Fruit fly (Drosophila melanogaster): ENCODE results near the gene t-cup.

Gene t-cup

dm6 chr2L:12535637-12536038, 38.5 kb upstream of the t-cup start:
- TF ChIP-seq NK7.1 (GFP tag; optimal IDR thresholded peaks at IDR 0.05) (no peak), vfl (GFP tag; optimal IDR thresholded peaks at IDR 0.05) (no peak), fd64A (GFP tag; optimal IDR thresholded peaks at IDR 0.05) (peak; percentile 83), CTCF (GFP tag; optimal IDR thresholded peaks at IDR 0.05) (peak; percentile 53), CG6683 (GFP tag; optimal IDR thresholded peaks at IDR 0.05) (peak; percentile 62), Hr39 (optimal IDR thresholded peaks at IDR 0.05) (no peak), CG11723 (GFP tag; optimal IDR thresholded peaks at IDR 0.05) (peak; percentile 42), CG2116 (GFP tag; optimal IDR thresholded peaks at IDR 0.05) (no peak), CG14860 (GFP tag; IDR thresholded peaks at IDR 0.05; ENCODE audit: partially characterized antibody) (no peak), esg (GFP tag; conservative IDR thresholded peaks at IDR 0.05) (no peak), sob (GFP tag; IDR thresholded peaks at IDR 0.05) (0 out of 2 replicates have a peak, but pooled peaks have one; percentile 27), D19B (GFP tag; optimal IDR thresholded peaks at IDR 0.05) (peak; percentile 38), C15 (GFP tag; IDR thresholded peaks at IDR 0.05) (no peak), ERR (GFP tag; optimal IDR thresholded peaks at IDR 0.05) (no peak), CG10274 (GFP tag; optimal IDR thresholded peaks at IDR 0.05) (peak; percentile 59), CG4820 (GFP tag; optimal IDR thresholded peaks at IDR 0.05) (peak; percentile 21), lilli (GFP tag; optimal IDR thresholded peaks at IDR 0.05) (peak; percentile 37), CG16779 (GFP tag; IDR thresholded peaks at IDR 0.05) (peak; percentile 55; the same call in 1 of the 2 replicates), CG6175 (GFP tag; IDR thresholded peaks at IDR 0.05) (peak; percentile 64; the same call in 1 of the 3 replicates), ac (GFP tag; optimal IDR thresholded peaks at IDR 0.05) (peak; percentile 23), CG6765 (GFP tag; optimal IDR thresholded peaks at IDR 0.05) (peak; percentile 88), phol (tag; optimal IDR thresholded peaks at IDR 0.05) (peak; percentile 3), Opbp (GFP tag; IDR thresholded peaks at IDR 0.05; ENCODE audit: partially characterized antibody) (no peak), ase (GFP tag; IDR thresholded peaks at IDR 0.05) (0 out of 3 replicates have a peak, but pooled peaks have one; percentile 10), zen (tag; optimal IDR thresholded peaks at IDR 0.05) (no peak), h (optimal IDR thresholded peaks at IDR 0.05) (no peak), NFAT (GFP tag; IDR thresholded peaks at IDR 0.05) (peak; percentile 68), Side (GFP tag; optimal IDR thresholded peaks at IDR 0.05) (no peak), pros (GFP tag; optimal IDR thresholded peaks at IDR 0.05) (peak; percentile 51), insv (GFP tag; optimal IDR thresholded peaks at IDR 0.05) (no peak), ranshi (GFP tag; IDR thresholded peaks at IDR 0.05) (0 out of 2 replicates have a peak, but pooled peaks have one; percentile 21), CG33557 (GFP tag; optimal IDR thresholded peaks at IDR 0.05) (peak; percentile 70), chif (GFP tag; optimal IDR thresholded peaks at IDR 0.05) (no peak), Hr51 (GFP tag; optimal IDR thresholded peaks at IDR 0.05) (no peak), CG15073 (GFP tag; optimal IDR thresholded peaks at IDR 0.05) (no peak), CG10959 (GFP tag; IDR thresholded peaks at IDR 0.05) (no peak), cad (GFP tag; optimal IDR thresholded peaks at IDR 0.05) (no peak), CG7745 (tag; optimal IDR thresholded peaks at IDR 0.05) (peak; percentile 45), ewg (GFP tag; optimal IDR thresholded peaks at IDR 0.05) (no peak), crol (GFP tag; IDR thresholded peaks at IDR 0.05) (peak; percentile 97), CG11085 (GFP tag; IDR thresholded peaks at IDR 0.05) (0 out of 2 replicates have a peak, but pooled peaks have one; percentile 45), fd3F (GFP tag; optimal IDR thresholded peaks at IDR 0.05) (no peak), CG9609 (GFP tag; optimal IDR thresholded peaks at IDR 0.05) (no peak), CG15514 (GFP tag; optimal IDR thresholded peaks at IDR 0.05) (peak; percentile 72), TFAM (GFP tag; optimal IDR thresholded peaks at IDR 0.05) (peak; percentile 7), lbe (GFP tag; optimal IDR thresholded peaks at IDR 0.05) (no peak), Kr (GFP tag; optimal IDR thresholded peaks at IDR 0.05) (peak; percentile 79), CG7987 (GFP tag; optimal IDR thresholded peaks at IDR 0.05) (peak; percentile 90), zfh1 (GFP tag; IDR thresholded peaks at IDR 0.05) (peak; percentile 50; the same call in 1 of the 3 replicates), HmgZ (tag; optimal IDR thresholded peaks at IDR 0.05) (peak; percentile 78), yki (optimal IDR thresholded peaks at IDR 0.05) (no peak), CG10431 (GFP tag; optimal IDR thresholded peaks at IDR 0.05) (peak; percentile 53)
